Worm (Caenorhabditis elegans) whole organism, young adult: ENCODE data around the gene cest-1.1.
A peak's percentile ranks its signal among the peaks of the same experiment; 100 is the strongest.

Source experiments
- C06A6.2 ChIP-seq: fragments of 200-800 bp; sonication (Bioruptor generic); conservative IDR thresholded peaks from 2 replicates; pipeline ENCODE4 v1.3.6; 2022; ENCODE audit warnings: missing genetic modification characterization, missing compliant biosample characterization
- D2030.7 ChIP-seq: fragments of 200-800 bp; sonication (Bioruptor generic); IDR thresholded peaks from 2 replicates; pipeline ENCODE4 v1.3.6; 2022; ENCODE audit warnings: missing genetic modification reagents, missing genetic modification characterization, missing compliant biosample characterization
- F10E7.11 ChIP-seq: sonication (generic microtip); optimal IDR thresholded peaks from 2 replicates; lab custom pipeline; 2017; ENCODE audit warnings: mild to moderate bottlenecking, missing genetic modification characterization, moderate library complexity, missing compliant biosample characterization
- F22D6.2 ChIP-seq: sonication (generic microtip); optimal IDR thresholded peaks from 2 replicates; lab custom pipeline; 2016; ENCODE audit warnings: mild to moderate bottlenecking, missing genetic modification characterization, missing compliant biosample characterization
- F23B12.7 ChIP-seq: sonication (generic microtip); optimal IDR thresholded peaks from 2 replicates; lab custom pipeline; 2017; ENCODE audit warnings: missing genetic modification characterization, mild to moderate bottlenecking, missing compliant biosample characterization, antibody characterized with exemption, moderate library complexity; ENCODE audit not compliant: insufficient read depth
- F33H1.4 ChIP-seq: fragments of 200-800 bp; sonication (Bioruptor generic); IDR thresholded peaks from 2 replicates; pipeline ENCODE4 v1.3.6; 2022; ENCODE audit warnings: missing genetic modification reagents, missing genetic modification characterization, missing compliant biosample characterization
- F37B4.10 ChIP-seq: fragments of 200-800 bp; sonication (Bioruptor generic); IDR thresholded peaks from 2 replicates; pipeline ENCODE4 v1.3.6; 2022; ENCODE audit warnings: missing genetic modification characterization, missing compliant biosample characterization
- T07F8.4 ChIP-seq: sonication (generic microtip); optimal IDR thresholded peaks from 2 replicates; lab custom pipeline; 2016; ENCODE audit warnings: mild to moderate bottlenecking, missing genetic modification characterization, moderate library complexity, missing compliant biosample characterization
- T26A5.8 ChIP-seq: sonication (generic microtip); optimal IDR thresholded peaks from 2 replicates; lab custom pipeline; 2016; ENCODE audit warnings: missing genetic modification characterization, missing compliant biosample characterization
- atf-7 ChIP-seq: sonication (generic microtip); optimal IDR thresholded peaks from 2 replicates; lab custom pipeline; 2017; ENCODE audit warnings: mild to moderate bottlenecking, missing genetic modification characterization, missing compliant biosample characterization
- ceh-27 ChIP-seq: fragments of 200-800 bp; sonication (Bioruptor generic); optimal IDR thresholded peaks from 2 replicates; lab custom pipeline; 2018; ENCODE audit warnings: mild to moderate bottlenecking, missing genetic modification characterization, moderate library complexity, missing compliant biosample characterization
- ceh-91 ChIP-seq: fragments of 200-800 bp; sonication (Bioruptor generic); IDR thresholded peaks from 2 replicates; pipeline ENCODE4 v1.3.6; 2022; ENCODE audit warnings: missing genetic modification reagents, missing genetic modification characterization, missing compliant biosample characterization
- egl-44 ChIP-seq: fragments of 200-800 bp; sonication (Bioruptor generic); IDR thresholded peaks from 2 replicates; pipeline ENCODE4 v1.3.6; 2022; ENCODE audit warnings: missing genetic modification reagents, missing genetic modification characterization, missing compliant biosample characterization
- him-1 ChIP-seq: sonication (generic microtip); optimal IDR thresholded peaks from 2 replicates; lab custom pipeline; 2016; ENCODE audit warnings: missing genotype, missing genetic modification reagents, missing genetic modification characterization, missing compliant biosample characterization
- hrde-1 ChIP-seq: sonication (generic microtip); optimal IDR thresholded peaks from 2 replicates; lab custom pipeline; 2016; ENCODE audit warnings: missing genetic modification characterization, mild to moderate bottlenecking, missing compliant biosample characterization, moderate library complexity, missing genotype, missing genetic modification reagents, borderline replicate concordance
- hsf-1 ChIP-seq: fragments of 200-800 bp; sonication (Bioruptor generic); IDR thresholded peaks from 2 replicates; pipeline ENCODE4 v1.3.6; 2022; ENCODE audit warnings: missing genetic modification reagents, missing genetic modification characterization, missing compliant biosample characterization
- let-607 ChIP-seq, 2 experiments: fragments of 200-800 bp in 1 of 2; sonication (Bioruptor generic) in 1 of 2; sonication (generic microtip) in 1 of 2; optimal IDR thresholded peaks; 2 replicates each; lab custom pipeline; 2016 to 2018; ENCODE audit warnings: mild to moderate bottlenecking in 2 of 2, missing compliant biosample characterization in 2 of 2, missing genetic modification characterization in 2 of 2, moderate library complexity in 2 of 2, missing genotype in 1 of 2
- lin-35 ChIP-seq, 3 experiments: fragments of 150-350 bp in 2 of 3; sonication (generic microtip) in 1 of 3; optimal IDR thresholded peaks; 2 replicates each; lab custom pipeline; 2014 to 2018; ENCODE audit warnings: missing biosample characterization in 3 of 3, missing genetic modification characterization in 3 of 3, missing genetic modification reagents in 3 of 3
- lin-40 ChIP-seq: sonication (generic microtip); optimal IDR thresholded peaks from 2 replicates; lab custom pipeline; 2016; ENCODE audit warnings: missing genetic modification characterization, mild to moderate bottlenecking, missing compliant biosample characterization, missing genotype, missing genetic modification reagents
- lsy-27 ChIP-seq: sonication (generic microtip); optimal IDR thresholded peaks from 2 replicates; lab custom pipeline; 2017; ENCODE audit warnings: missing genetic modification characterization, mild to moderate bottlenecking, missing compliant biosample characterization, antibody characterized with exemption, missing genotype, borderline replicate concordance; ENCODE audit not compliant: insufficient read depth
- madf-8 ChIP-seq: fragments of 200-800 bp; sonication (Bioruptor generic); conservative IDR thresholded peaks from 2 replicates; pipeline ENCODE4 v1.3.6; 2022; ENCODE audit warnings: missing genetic modification reagents, missing genetic modification characterization, missing compliant biosample characterization
- mel-28 ChIP-seq: sonication (generic microtip); optimal IDR thresholded peaks from 2 replicates; lab custom pipeline; 2016; ENCODE audit warnings: borderline replicate concordance, mild to moderate bottlenecking, missing genetic modification characterization, missing compliant biosample characterization
- mxl-1 ChIP-seq: sonication (generic microtip); optimal IDR thresholded peaks from 2 replicates; lab custom pipeline; 2016; ENCODE audit warnings: missing genetic modification characterization, missing compliant biosample characterization
- nfya-2 ChIP-seq: fragments of 200-800 bp; sonication (Bioruptor generic); IDR thresholded peaks from 2 replicates; pipeline ENCODE4 v1.3.6; 2022; ENCODE audit warnings: missing genetic modification reagents, missing genetic modification characterization, missing compliant biosample characterization
- nhr-80 ChIP-seq: sonication (generic microtip); optimal IDR thresholded peaks from 2 replicates; lab custom pipeline; 2016; ENCODE audit warnings: missing genetic modification characterization, missing compliant biosample characterization
- rec-8 ChIP-seq, 2 experiments: sonication (generic microtip); optimal IDR thresholded peaks; 2 replicates each; lab custom pipeline; 2016; ENCODE audit warnings: mild to moderate bottlenecking in 2 of 2, missing genetic modification characterization in 2 of 2, missing genetic modification reagents in 2 of 2, missing genotype in 2 of 2, missing biosample characterization in 1 of 2, missing compliant biosample characterization in 1 of 2, moderate library complexity in 1 of 2
- repo-1 ChIP-seq: sonication (generic microtip); optimal IDR thresholded peaks from 2 replicates; lab custom pipeline; 2017; ENCODE audit warnings: mild to moderate bottlenecking, missing genetic modification characterization, missing compliant biosample characterization
- snpc-1.3 ChIP-seq: sonication (generic microtip); optimal IDR thresholded peaks from 2 replicates; lab custom pipeline; 2017; ENCODE audit warnings: missing genetic modification characterization, mild to moderate bottlenecking, missing compliant biosample characterization, antibody characterized with exemption, moderate library complexity, missing genotype, missing genetic modification reagents; ENCODE audit not compliant: insufficient read depth
- tlf-1 ChIP-seq: fragments of 200-800 bp; sonication (Bioruptor generic); optimal IDR thresholded peaks from 2 replicates; lab custom pipeline; 2018; ENCODE audit warnings: mild to moderate bottlenecking, missing genetic modification characterization, missing compliant biosample characterization
- unc-130 ChIP-seq: sonication (generic microtip); optimal IDR thresholded peaks from 2 replicates; lab custom pipeline; 2016; ENCODE audit warnings: missing genetic modification reagents, missing genetic modification characterization, missing compliant biosample characterization
- ztf-18 ChIP-seq: sonication (generic microtip); optimal IDR thresholded peaks from 2 replicates; lab custom pipeline; 2016; ENCODE audit warnings: missing genotype, mild to moderate bottlenecking, missing genetic modification characterization, missing compliant biosample characterization
- ztf-25 ChIP-seq: fragments of 200-800 bp; sonication (Bioruptor generic); IDR thresholded peaks from 2 replicates; pipeline ENCODE4 v1.3.6; 2022; ENCODE audit warnings: missing genetic modification reagents, missing genetic modification characterization, missing compliant biosample characterization
- ztf-6 ChIP-seq: fragments of 200-800 bp; sonication (Bioruptor generic); IDR thresholded peaks from 2 replicates; pipeline ENCODE4 v1.3.6; 2022; ENCODE audit warnings: missing genetic modification reagents, missing genetic modification characterization, missing compliant biosample characterization

cest-1.1 gene

DNA sequence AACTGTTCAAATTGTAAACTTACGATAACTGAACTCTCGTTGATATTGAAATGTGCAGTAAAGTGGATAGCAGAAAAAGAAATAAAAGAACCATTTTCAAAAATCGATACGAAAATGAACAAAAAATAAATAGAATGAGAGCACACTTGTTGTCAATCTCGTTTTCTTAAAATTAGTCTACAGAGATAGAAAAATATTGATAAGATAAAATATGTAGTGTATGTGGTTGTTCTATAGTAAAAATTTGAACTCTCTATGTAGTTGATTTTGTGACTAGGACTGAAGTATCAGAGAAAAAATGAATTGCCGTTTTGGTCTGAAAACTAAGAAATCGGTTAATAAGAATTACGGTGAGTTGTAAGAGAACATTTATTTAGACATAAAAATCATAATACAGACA, 4.8 kb upstream of the cest-1.1 start, which contains the start of gene cest-2.1:
Gene cest-2.1, minus strand, starts transcription at position 198 of the 400 bp plus-strand sequence.
- no peak for TF ChIP-seq unc-130
- TF ChIP-seq nhr-80 (tag; lab: Kevin White, UChicago): peak; percentile 13

DNA sequence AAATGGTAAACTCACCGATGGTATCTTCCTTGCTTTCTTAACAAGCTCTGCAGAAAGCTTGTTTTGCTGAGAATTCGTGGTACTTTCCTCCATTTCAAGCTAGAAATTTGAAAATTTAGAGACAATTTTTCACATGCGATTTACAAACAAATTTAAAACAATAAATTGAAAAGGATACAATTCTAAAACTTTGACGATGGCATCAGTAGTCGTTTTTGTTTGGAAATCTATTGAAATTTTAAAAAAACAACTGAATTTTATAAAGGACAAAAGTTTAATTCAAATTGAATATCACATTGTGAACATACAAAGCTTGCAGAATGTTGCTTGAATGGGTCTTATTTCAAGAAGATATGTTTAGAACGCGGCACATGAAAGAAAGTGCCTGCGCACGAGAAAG, 1.1 kb upstream of the cest-1.1 start, which contains the start of gene ocam-1:
Gene ocam-1, minus strand, starts transcription at position 101 of the 400 bp plus-strand sequence.
- no peak for TF ChIP-seq rec-8 (tag; optimal IDR thresholded peaks at IDR 0.05; lab: Kevin White, UChicago)
- no peak for TF ChIP-seq T26A5.8
- TF ChIP-seq ceh-27 (GFP tag; lab: Kevin White, UChicago): no peak
- no peak for TF ChIP-seq lin-40
- TF ChIP-seq D2030.7 (GFP tag; lab: Robert Waterston, UW): no peak
- no peak for TF ChIP-seq hsf-1 (GFP tag; lab: Robert Waterston, UW)
- no peak for TF ChIP-seq him-1
- no peak for TF ChIP-seq hrde-1 (tag; lab: Kevin White, UChicago)
- no peak for TF ChIP-seq lsy-27 (tag; lab: Kevin White, UChicago)

DNA sequence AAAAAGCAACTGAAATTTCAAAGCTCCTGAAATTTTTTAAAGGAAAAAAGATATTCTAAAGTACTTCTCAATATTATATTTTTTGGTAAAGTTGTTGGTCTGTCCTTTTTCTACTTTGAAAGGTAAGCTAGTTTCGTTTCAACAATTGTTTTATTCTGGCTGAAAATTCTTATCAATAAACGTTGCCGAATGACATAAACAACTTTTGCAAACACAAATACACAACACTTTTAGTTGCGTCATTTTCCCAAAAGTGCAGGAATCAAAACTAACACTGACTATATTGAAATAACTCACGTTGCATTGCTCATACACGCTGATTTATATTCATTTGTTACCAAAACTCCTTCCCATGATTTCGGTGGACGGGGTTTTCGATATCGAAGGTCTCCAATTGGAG, 785 bp downstream of the cest-1.1 start:
- no peak for TF ChIP-seq ztf-25 (GFP tag; lab: Robert Waterston, UW)
- TF ChIP-seq nhr-80 (tag; lab: Kevin White, UChicago): peak; percentile 11

DNA sequence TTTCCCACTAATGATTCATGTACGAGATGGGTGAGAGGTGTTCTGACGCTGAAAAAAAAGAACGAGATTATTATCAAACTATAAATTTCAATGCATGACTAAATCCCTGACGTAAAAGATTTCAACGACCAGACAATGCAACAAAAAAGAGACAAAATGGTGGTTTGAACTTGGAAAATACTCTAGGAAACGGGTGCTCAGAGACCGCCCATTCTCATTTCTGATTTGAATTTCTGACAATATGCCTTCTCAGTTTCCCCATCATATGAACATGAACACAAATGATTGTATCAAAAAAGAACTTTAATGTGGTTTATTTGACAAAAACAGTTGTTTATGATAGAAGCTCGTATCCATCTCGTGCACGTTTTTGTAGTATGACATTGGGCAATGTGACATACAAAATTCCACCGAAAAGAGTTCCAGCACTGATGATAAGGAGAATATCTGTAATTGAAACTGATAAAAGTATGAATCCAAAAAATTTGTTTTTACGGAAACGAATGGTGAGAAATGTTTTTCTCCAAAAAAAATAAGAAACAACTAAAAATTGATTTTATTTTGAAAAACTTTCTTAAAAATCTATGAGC, 3.5 kb downstream of the cest-1.1 start, which contains the start of gene srd-26:
Gene srd-26, minus strand, starts transcription at position 51 of the 590 bp plus-strand sequence.
- TF ChIP-seq egl-44: no peak
- TF ChIP-seq madf-8 (GFP tag; lab: Robert Waterston, UW): no peak
- no peak for TF ChIP-seq lsy-27 (tag; lab: Kevin White, UChicago)
- TF ChIP-seq tlf-1: no peak
- no peak for TF ChIP-seq F33H1.4 (GFP tag; lab: Robert Waterston, UW)
- no peak for TF ChIP-seq mxl-1 (tag; lab: Kevin White, UChicago)
- no peak for TF ChIP-seq ztf-6 (GFP tag; lab: Robert Waterston, UW)
- TF ChIP-seq F37B4.10 (GFP tag; lab: Robert Waterston, UW): no peak
- no peak for TF ChIP-seq nhr-80 (tag; lab: Kevin White, UChicago)
- TF ChIP-seq ztf-18: no peak
- TF ChIP-seq hsf-1 (GFP tag; lab: Robert Waterston, UW): no peak
- TF ChIP-seq let-607 (tag; optimal IDR thresholded peaks at IDR 0.05; lab: Kevin White, UChicago): no peak

DNA sequence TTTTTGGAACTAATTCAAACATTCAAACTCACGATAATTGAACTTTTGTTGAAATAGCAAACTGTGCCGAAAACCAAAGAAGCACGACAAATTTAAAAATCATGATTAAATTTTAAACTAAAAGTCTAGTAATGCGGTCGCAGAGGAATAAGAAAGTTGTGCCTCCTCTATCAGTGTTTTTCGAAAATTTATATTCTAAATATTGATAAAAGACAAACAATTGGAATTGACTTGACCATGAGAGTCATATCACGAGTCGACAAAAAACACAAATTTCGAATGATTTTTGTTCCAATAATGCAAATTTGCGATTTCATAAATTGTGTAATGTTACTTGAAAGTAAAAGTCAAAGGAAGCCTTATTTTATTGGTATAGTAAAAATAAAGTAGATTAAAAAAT, 5.8 kb downstream of the cest-1.1 start, which contains the start of gene cest-1.2:
Gene cest-1.2, minus strand, starts transcription at position 165 of the 400 bp plus-strand sequence.
- TF ChIP-seq nhr-80 (tag; lab: Kevin White, UChicago) (peak; percentile 38), madf-8 (GFP tag; lab: Robert Waterston, UW) (no peak), him-1 (no peak)
- TF ChIP-seq, all 124 proteins: peak for 1

DNA sequence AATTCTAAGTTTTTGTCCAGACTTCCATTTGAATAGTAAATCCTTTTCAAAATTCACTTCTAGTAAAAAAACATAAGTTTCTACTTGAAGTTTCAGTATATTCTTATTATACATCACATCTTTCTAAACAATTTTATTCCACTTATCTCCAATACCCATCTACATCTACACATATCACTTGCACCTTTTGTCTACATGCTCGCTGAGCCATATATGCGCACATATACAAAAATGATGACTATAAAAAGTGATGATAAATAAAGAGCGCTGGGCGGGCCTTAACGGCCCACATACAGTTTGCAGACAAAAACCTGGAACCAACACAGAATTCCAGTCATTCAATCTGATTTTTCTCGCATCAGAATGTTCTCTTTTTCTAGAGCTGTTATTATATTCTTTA, 10.1 kb downstream of the cest-1.1 start, which contains the start of gene AH10.2:
Gene AH10.2, plus strand, starts transcription at position 301 of the 400 bp plus-strand sequence.
- no peak for TF ChIP-seq lin-40
- no peak for TF ChIP-seq F23B12.7 (tag; lab: Kevin White, UChicago)
- no peak for TF ChIP-seq F10E7.11 (tag; lab: Kevin White, UChicago)
- TF ChIP-seq madf-8 (GFP tag; lab: Robert Waterston, UW): no peak
- TF ChIP-seq mxl-1 (tag; lab: Kevin White, UChicago): no peak
- no peak for TF ChIP-seq T07F8.4 (tag; lab: Kevin White, UChicago)
- no peak for TF ChIP-seq ceh-91 (GFP tag; lab: Robert Waterston, UW)
- no peak for TF ChIP-seq nfya-2
- no peak for TF ChIP-seq repo-1
- TF ChIP-seq atf-7 (tag; lab: Kevin White, UChicago): no peak
- no peak for TF ChIP-seq C06A6.2 (GFP tag; lab: Robert Waterston, UW)
- no peak for TF ChIP-seq snpc-1.3
- no peak for TF ChIP-seq ztf-25 (GFP tag; lab: Robert Waterston, UW)
- TF ChIP-seq mel-28 (tag; lab: Kevin White, UChicago): no peak
- TF ChIP-seq lin-35 (GFP tag; optimal IDR thresholded peaks at IDR 0.05; lab: Kevin White, UChicago): no peak
- TF ChIP-seq F22D6.2 (tag; lab: Kevin White, UChicago): no peak
